Fruit fly (Drosophila melanogaster): ENCODE data around the gene Mst84Dd.

Mst84Dd gene

dm6 chr3R:7334613-7335012 lies 29.0 kb downstream of the Mst84Dd start:
- TF ChIP-seq Dll (optimal IDR thresholded peaks at IDR 0.05) (no peak), EcR (GFP tag; optimal IDR thresholded peaks at IDR 0.05) (no peak), pan (optimal IDR thresholded peaks at IDR 0.05) (no peak), psq (optimal IDR thresholded peaks at IDR 0.05) (no peak), usp (GFP tag; optimal IDR thresholded peaks at IDR 0.05) (no peak), CG8478 (optimal IDR thresholded peaks at IDR 0.05) (no peak)

- TF ChIP-seq pan (optimal IDR thresholded peaks at IDR 0.05) (no peak), psq (optimal IDR thresholded peaks at IDR 0.05) (no peak), Dll (optimal IDR thresholded peaks at IDR 0.05) (no peak), CG8478 (optimal IDR thresholded peaks at IDR 0.05) (no peak), EcR (GFP tag; optimal IDR thresholded peaks at IDR 0.05) (no peak)
Observed at dm6 chr3R:7330695-7331094, 32.9 kb downstream of the Mst84Dd start.

- no peak for TF ChIP-seq CG8478 (optimal IDR thresholded peaks at IDR 0.05)
- TF ChIP-seq psq (optimal IDR thresholded peaks at IDR 0.05) = no peak
- TF ChIP-seq Dll (optimal IDR thresholded peaks at IDR 0.05) = no peak
- no peak for TF ChIP-seq usp (GFP tag; optimal IDR thresholded peaks at IDR 0.05)
- TF ChIP-seq pan (optimal IDR thresholded peaks at IDR 0.05) = no peak
- no peak for TF ChIP-seq EcR (GFP tag; optimal IDR thresholded peaks at IDR 0.05)
Observed at dm6 chr3R:7326200-7326599, 37.4 kb downstream of the Mst84Dd start.

dm6 chr3R:7322549-7322948 lies 41.0 kb downstream of the Mst84Dd start:
- TF ChIP-seq psq (optimal IDR thresholded peaks at IDR 0.05) (no peak), pan (optimal IDR thresholded peaks at IDR 0.05) (no peak), Dll (optimal IDR thresholded peaks at IDR 0.05) (no peak), usp (GFP tag; optimal IDR thresholded peaks at IDR 0.05) (no peak), CG8478 (optimal IDR thresholded peaks at IDR 0.05) (no peak), EcR (GFP tag; optimal IDR thresholded peaks at IDR 0.05) (no peak)

- TF ChIP-seq pan (optimal IDR thresholded peaks at IDR 0.05) = no peak
- TF ChIP-seq psq (optimal IDR thresholded peaks at IDR 0.05) = no peak
- no peak for TF ChIP-seq EcR (GFP tag; optimal IDR thresholded peaks at IDR 0.05)
- no peak for TF ChIP-seq usp (GFP tag; optimal IDR thresholded peaks at IDR 0.05)
- no peak for TF ChIP-seq Dll (optimal IDR thresholded peaks at IDR 0.05)
- no peak for TF ChIP-seq CG8478 (optimal IDR thresholded peaks at IDR 0.05)
Observed at dm6 chr3R:7317107-7317506, 46.5 kb downstream of the Mst84Dd start, which contains the start of gene CG10029. CG10029 (minus strand) TSS chr3R:7317207.

Data from whole organism.